Fruit fly (Drosophila melanogaster) whole organism, prepupa: ENCODE measurements around the gene CG15056.

Source experiments
- Blimp-1 ChIP-seq: fragments of 200-800 bp; sonication (Bioruptor generic); optimal IDR thresholded peaks from 3 replicates; lab custom pipeline; 2017; ENCODE audit warnings: missing biosample characterization, missing genetic modification characterization, mild to moderate bottlenecking, moderate library complexity, missing genetic modification reagents
- CG10631 ChIP-seq: fragments of 200-800 bp; sonication (Bioruptor generic); optimal IDR thresholded peaks from 2 replicates; lab custom pipeline; 2016; ENCODE audit warnings: missing biosample characterization, missing genetic modification characterization
- CG10669 ChIP-seq: fragments of 200-800 bp; sonication (Bioruptor generic); optimal IDR thresholded peaks from 3 replicates; lab custom pipeline; 2018; ENCODE audit warnings: missing biosample characterization, mild to moderate bottlenecking, missing genetic modification characterization, moderate library complexity
- CG11294 ChIP-seq: fragments of 200-800 bp; sonication (Bioruptor generic); IDR thresholded peaks from 2 replicates; pipeline ENCODE4 v1.3.6; 2022; ENCODE audit warnings: missing biosample characterization, missing genetic modification characterization
- CG11762 ChIP-seq: fragments of 200-800 bp; sonication (Bioruptor generic); optimal IDR thresholded peaks from 3 replicates; lab custom pipeline; 2016; ENCODE audit warnings: missing biosample characterization, missing genetic modification characterization; ENCODE audit not compliant: insufficient read depth
- CG15336 ChIP-seq: fragments of 200-800 bp; sonication (Bioruptor generic); IDR thresholded peaks from 2 replicates; pipeline ENCODE4 v1.3.6; 2022; ENCODE audit warnings: missing biosample characterization, missing genetic modification characterization
- CG1621 ChIP-seq: fragments of 200-800 bp; sonication (Bioruptor generic); optimal IDR thresholded peaks from 3 replicates; lab custom pipeline; 2018; ENCODE audit warnings: missing biosample characterization, mild to moderate bottlenecking, missing genetic modification characterization
- CG16779 ChIP-seq: fragments of 200-800 bp; sonication (Bioruptor generic); optimal IDR thresholded peaks from 3 replicates; lab custom pipeline; 2017; ENCODE audit warnings: missing biosample characterization, mild to moderate bottlenecking, missing genetic modification characterization
- CG3032 ChIP-seq: fragments of 200-800 bp; optimal IDR thresholded peaks from 2 replicates; lab custom pipeline; 2019; ENCODE audit warnings: missing biosample characterization, mild to moderate bottlenecking, missing genetic modification characterization, moderate library complexity
- CG31627 ChIP-seq: fragments of 200-800 bp; sonication (Bioruptor generic); optimal IDR thresholded peaks from 3 replicates; lab custom pipeline; 2016; ENCODE audit warnings: missing biosample characterization, missing genetic modification characterization
- CG32006 ChIP-seq: fragments of 200-800 bp; sonication (Bioruptor generic); optimal IDR thresholded peaks from 3 replicates; lab custom pipeline; 2017; ENCODE audit warnings: missing biosample characterization, mild to moderate bottlenecking, missing genetic modification characterization
- CG34406 ChIP-seq: fragments of 200-800 bp; sonication (Bioruptor generic); optimal IDR thresholded peaks from 3 replicates; lab custom pipeline; 2016; ENCODE audit warnings: missing biosample characterization, missing genetic modification characterization
- CG3919 ChIP-seq: fragments of 200-800 bp; sonication (Bioruptor generic); optimal IDR thresholded peaks from 3 replicates; lab custom pipeline; 2016; ENCODE audit warnings: missing biosample characterization, missing genetic modification characterization
- CG6163 ChIP-seq: fragments of 200-800 bp; sonication (Bioruptor generic); IDR thresholded peaks from 3 replicates; pipeline ENCODE4 v1.3.6; 2022; ENCODE audit warnings: missing biosample characterization, missing genetic modification characterization
- CG6276 ChIP-seq: fragments of 200-800 bp; sonication (Bioruptor generic); optimal IDR thresholded peaks from 2 replicates; lab custom pipeline; 2017; ENCODE audit warnings: missing biosample characterization, mild to moderate bottlenecking, missing genetic modification characterization
- CG6792 ChIP-seq: fragments of 200-800 bp; sonication (Bioruptor generic); optimal IDR thresholded peaks from 3 replicates; lab custom pipeline; 2016; ENCODE audit warnings: missing biosample characterization, missing genetic modification characterization
- CG6808 ChIP-seq: fragments of 200-800 bp; sonication (Bioruptor generic); optimal IDR thresholded peaks from 3 replicates; lab custom pipeline; 2017; ENCODE audit warnings: missing biosample characterization, missing genetic modification characterization, mild to moderate bottlenecking, moderate library complexity, missing genetic modification reagents
- CG6854 ChIP-seq: fragments of 200-800 bp; sonication (Bioruptor generic); optimal IDR thresholded peaks from 2 replicates; lab custom pipeline; 2017; ENCODE audit warnings: missing biosample characterization, mild to moderate bottlenecking, missing genetic modification characterization
- CG7368 ChIP-seq: fragments of 200-800 bp; sonication (Bioruptor generic); optimal IDR thresholded peaks from 3 replicates; lab custom pipeline; 2016; ENCODE audit warnings: missing biosample characterization, missing genetic modification characterization
- CG8119 ChIP-seq: fragments of 200-800 bp; sonication (Bioruptor generic); IDR thresholded peaks from 3 replicates; pipeline ENCODE4 v1.3.6; 2022; ENCODE audit warnings: missing biosample characterization, missing genetic modification characterization
- CG8319 ChIP-seq: fragments of 200-800 bp; sonication (Bioruptor generic); optimal IDR thresholded peaks from 3 replicates; lab custom pipeline; 2016; ENCODE audit warnings: missing biosample characterization, missing genetic modification characterization
- CG8632 ChIP-seq: fragments of 200-800 bp; sonication (Bioruptor generic); optimal IDR thresholded peaks from 3 replicates; lab custom pipeline; 2016; ENCODE audit warnings: missing biosample characterization, missing genetic modification characterization
- Eip75B ChIP-seq: fragments of 200-800 bp; sonication (Bioruptor generic); optimal IDR thresholded peaks from 3 replicates; lab custom pipeline; 2016; ENCODE audit warnings: missing biosample characterization, missing genetic modification characterization
- Eip78C ChIP-seq: fragments of 200-800 bp; sonication (Bioruptor generic); peaks from one replicate; lab custom pipeline; 2016; ENCODE audit warnings: missing biosample characterization, missing genetic modification characterization
- Eip93F ChIP-seq: fragments of 200-800 bp; sonication (Bioruptor generic); optimal IDR thresholded peaks from 2 replicates; lab custom pipeline; 2016; ENCODE audit warnings: missing biosample characterization, mild to moderate bottlenecking, missing genetic modification characterization
- Ets96B ChIP-seq: fragments of 200-800 bp; optimal IDR thresholded peaks from 2 replicates; lab custom pipeline; 2019; ENCODE audit warnings: missing biosample characterization, mild to moderate bottlenecking, missing genetic modification characterization, moderate library complexity
- Hr38 ChIP-seq: sonication (Bioruptor generic); optimal IDR thresholded peaks from 2 replicates; lab custom pipeline; 2016; ENCODE audit warnings: missing biosample characterization, missing genetic modification characterization
- Hr4 ChIP-seq: fragments of 200-800 bp; sonication (Bioruptor generic); optimal IDR thresholded peaks from 3 replicates; lab custom pipeline; 2016; ENCODE audit warnings: missing biosample characterization, missing genetic modification characterization
- OdsH ChIP-seq: fragments of 200-800 bp; sonication (Bioruptor generic); optimal IDR thresholded peaks from 3 replicates; lab custom pipeline; 2016; ENCODE audit warnings: missing biosample characterization, missing genetic modification characterization
- Sox102F ChIP-seq: fragments of 200-800 bp; sonication (Bioruptor generic); optimal IDR thresholded peaks from 2 replicates; lab custom pipeline; 2016; ENCODE audit warnings: missing biosample characterization, mild to moderate bottlenecking, missing genetic modification characterization
- Sox14 ChIP-seq: fragments of 200-800 bp; sonication (Bioruptor generic); optimal IDR thresholded peaks from 3 replicates; lab custom pipeline; 2016; ENCODE audit warnings: missing biosample characterization, missing genetic modification characterization
- Sox15 ChIP-seq: fragments of 200-800 bp; sonication (Bioruptor generic); optimal IDR thresholded peaks from 3 replicates; lab custom pipeline; 2016; ENCODE audit warnings: missing biosample characterization, missing genetic modification characterization
- achi ChIP-seq: fragments of 200-800 bp; sonication (Bioruptor generic); optimal IDR thresholded peaks from 3 replicates; lab custom pipeline; 2016; ENCODE audit warnings: missing biosample characterization, missing genetic modification characterization
- acj6 ChIP-seq: fragments of 200-800 bp; sonication (Bioruptor generic); optimal IDR thresholded peaks from 3 replicates; lab custom pipeline; 2016; ENCODE audit warnings: missing biosample characterization, missing genetic modification characterization
- dac ChIP-seq: fragments of 200-800 bp; sonication (Bioruptor generic); optimal IDR thresholded peaks from 2 replicates; lab custom pipeline; 2017; ENCODE audit warnings: missing biosample characterization, mild to moderate bottlenecking, missing genetic modification characterization
- dsx ChIP-seq: fragments of 200-800 bp; optimal IDR thresholded peaks from 3 replicates; lab custom pipeline; 2019; ENCODE audit warnings: missing biosample characterization, mild to moderate bottlenecking, missing genetic modification characterization, moderate library complexity; ENCODE audit not compliant: poor library complexity, severe bottlenecking
- eg ChIP-seq: fragments of 200-800 bp; sonication (Bioruptor generic); IDR thresholded peaks from 3 replicates; pipeline ENCODE4 v1.3.6; 2022; ENCODE audit warnings: missing biosample characterization, missing genetic modification characterization
- esn ChIP-seq: fragments of 200-800 bp; sonication (Bioruptor generic); optimal IDR thresholded peaks from 2 replicates; lab custom pipeline; 2016; ENCODE audit warnings: missing biosample characterization, mild to moderate bottlenecking, missing genetic modification characterization, moderate library complexity
- fd59A ChIP-seq: fragments of 200-800 bp; sonication (Bioruptor generic); optimal IDR thresholded peaks from 2 replicates; lab custom pipeline; 2017; ENCODE audit warnings: missing biosample characterization, mild to moderate bottlenecking, missing genetic modification characterization, missing genetic modification reagents
- fd85E ChIP-seq: fragments of 200-800 bp; sonication (Bioruptor generic); optimal IDR thresholded peaks from 3 replicates; lab custom pipeline; 2016; ENCODE audit warnings: missing biosample characterization, missing genetic modification characterization
- fkh ChIP-seq: fragments of 200-800 bp; sonication (Bioruptor generic); optimal IDR thresholded peaks from 3 replicates; lab custom pipeline; 2017; ENCODE audit warnings: missing biosample characterization, mild to moderate bottlenecking, missing genetic modification characterization, moderate library complexity
- lz ChIP-seq: fragments of 200-800 bp; sonication (Bioruptor generic); optimal IDR thresholded peaks from 3 replicates; lab custom pipeline; 2016; ENCODE audit warnings: missing biosample characterization, missing genetic modification characterization
- net ChIP-seq: fragments of 200-800 bp; sonication (Bioruptor generic); optimal IDR thresholded peaks from 3 replicates; lab custom pipeline; 2016; ENCODE audit warnings: missing biosample characterization, missing genetic modification characterization
- salr ChIP-seq, 2 experiments: fragments of 200-800 bp; sonication (Bioruptor generic); optimal IDR thresholded peaks; 3 replicates each; lab custom pipeline; 2016 to 2018; ENCODE audit warnings: missing biosample characterization in 2 of 2, missing genetic modification characterization in 2 of 2, mild to moderate bottlenecking in 1 of 2
- spab ChIP-seq: fragments of 200-800 bp; sonication (Bioruptor generic); optimal IDR thresholded peaks from 2 replicates; lab custom pipeline; 2017; ENCODE audit warnings: missing biosample characterization, mild to moderate bottlenecking, missing genetic modification characterization, missing genetic modification reagents
- ss ChIP-seq, 2 experiments: fragments of 200-800 bp; sonication (Bioruptor generic); optimal IDR thresholded peaks; 2 replicates in 1 of 2; 3 replicates in 1 of 2; lab custom pipeline; 2017 to 2018; ENCODE audit warnings: mild to moderate bottlenecking in 2 of 2, missing biosample characterization in 2 of 2, missing genetic modification characterization in 2 of 2, moderate library complexity in 1 of 2
- svp ChIP-seq: fragments of 200-800 bp; sonication (Bioruptor generic); peaks from one replicate; lab custom pipeline; 2016; ENCODE audit warnings: missing biosample characterization, missing genetic modification characterization
- topi ChIP-seq: fragments of 200-800 bp; sonication (Bioruptor generic); optimal IDR thresholded peaks from 3 replicates; lab custom pipeline; 2016; ENCODE audit warnings: missing biosample characterization, missing genetic modification characterization
- vri ChIP-seq: fragments of 200-800 bp; sonication (Bioruptor generic); optimal IDR thresholded peaks from 3 replicates; lab custom pipeline; 2016; ENCODE audit warnings: missing biosample characterization, mild to moderate bottlenecking, missing genetic modification characterization

CG15056 gene

dm6 chrX:18370775-18371735, 44.2 kb upstream of the CG15056 start:
- TF ChIP-seq CG6792 (peak; percentile 37), CG11294 (GFP tag; lab: Robert Waterston, UW) (peak; percentile 33; the same call in 1 of the 2 replicates), salr (GFP tag; optimal IDR thresholded peaks at IDR 0.05; lab: Kevin White, UChicago) (peak; percentile 40 to 55), Eip78C (GFP tag; lab: Kevin White, UChicago) (peak; percentile 80), CG1621 (tag; lab: Kevin White, UChicago) (peak; percentile 80), OdsH (GFP tag; lab: Kevin White, UChicago) (no peak), Sox14 (GFP tag; lab: Kevin White, UChicago) (peak; percentile 59), CG8632 (GFP tag; lab: Kevin White, UChicago) (peak; percentile 35), esn (GFP tag; lab: Kevin White, UChicago) (peak; percentile 56), CG3032 (peak; percentile 66), CG6276 (GFP tag; lab: Kevin White, UChicago) (peak; percentile 93), CG8119 (GFP tag; lab: Robert Waterston, UW) (peak; percentile 85), CG6854 (GFP tag; lab: Kevin White, UChicago) (peak; percentile 84), eg (peak; percentile 91), Eip93F (GFP tag; lab: Kevin White, UChicago) (peak; percentile 68), Sox102F (GFP tag; lab: Kevin White, UChicago) (no peak), CG6808 (peak; percentile 93), fkh (GFP tag; lab: Kevin White, UChicago) (peak; percentile 86), CG7368 (peak; percentile 75), Ets96B (tag; lab: Kevin White, UChicago) (peak; percentile 64), achi (GFP tag; lab: Kevin White, UChicago) (peak; percentile 51), CG6163 (GFP tag; lab: Robert Waterston, UW) (peak; percentile 92), net (peak; percentile 66), acj6 (GFP tag; lab: Kevin White, UChicago) (no peak), CG32006 (no peak), Eip75B (no peak), CG16779 (tag; lab: Kevin White, UChicago) (peak; percentile 91), Blimp-1 (GFP tag; lab: Kevin White, UChicago) (peak; percentile 67), CG8319 (peak; percentile 21), Hr4 (no peak), CG31627 (no peak), CG10669 (peak; percentile 72), dsx (peak; percentile 77), fd85E (GFP tag; lab: Kevin White, UChicago) (no peak), vri (peak; percentile 81), topi (GFP tag; lab: Kevin White, UChicago) (peak; percentile 61), CG10631 (GFP tag; lab: Kevin White, UChicago) (no peak), Sox15 (GFP tag; lab: Kevin White, UChicago) (no peak), CG34406 (GFP tag; lab: Kevin White, UChicago) (peak; percentile 63), CG11762 (peak; percentile 19), spab (peak; percentile 82), Hr38 (GFP tag; lab: Kevin White, UChicago) (no peak), fd59A (GFP tag; lab: Kevin White, UChicago) (peak; percentile 51), CG3919 (GFP tag; lab: Kevin White, UChicago) (no peak), svp (GFP tag; lab: Kevin White, UChicago) (no peak), dac (peak; percentile 51), CG15336 (peak; percentile 84), lz (GFP tag; lab: Kevin White, UChicago) (no peak), ss (GFP tag; optimal IDR thresholded peaks at IDR 0.05; lab: Kevin White, UChicago) (peak; percentile 96 to 97)
